Fruit fly (Drosophila melanogaster): ENCODE data around the gene Clic.

DNA sequence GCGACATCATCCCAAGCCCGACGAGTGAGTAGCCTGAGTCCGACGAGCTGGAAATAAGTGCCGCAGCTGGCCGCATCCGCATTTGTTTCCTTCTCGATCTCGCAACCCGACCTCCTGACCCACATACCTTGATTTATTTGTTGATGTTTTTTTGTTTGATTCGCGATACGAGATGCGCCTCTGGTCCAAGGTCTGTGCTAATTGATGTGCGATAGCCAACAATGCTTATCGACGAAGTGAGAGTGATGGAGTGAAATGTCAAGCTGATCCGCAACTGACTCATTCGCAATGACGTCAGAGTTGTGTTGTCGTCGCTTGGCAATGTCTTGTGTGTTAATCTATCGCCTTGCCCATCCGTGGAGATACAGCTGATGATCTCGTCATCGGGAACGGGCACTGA lies 17.7 kb downstream of the Clic start:
- TF ChIP-seq gem (tag; optimal IDR thresholded peaks at IDR 0.05) (no peak), CG17612 (GFP tag; IDR thresholded peaks at IDR 0.05) (no peak), trem (tag; optimal IDR thresholded peaks at IDR 0.05) (no peak), CG2875 (GFP tag; optimal IDR thresholded peaks at IDR 0.05) (no peak), CG4360 (GFP tag; IDR thresholded peaks at IDR 0.05) (no peak), ara (GFP tag; IDR thresholded peaks at IDR 0.05) (no peak), row (GFP tag; IDR thresholded peaks at IDR 0.05) (no peak), CG15696 (tag; optimal IDR thresholded peaks at IDR 0.05) (no peak), Hand (GFP tag; optimal IDR thresholded peaks at IDR 0.05) (no peak)
